Worm (Caenorhabditis elegans) whole organism, L3 larva: ENCODE results near the gene T01G5.7.

ENCODE experiments used
- ama-1 ChIP-seq: fragments of 150-350 bp; optimal IDR thresholded peaks from 2 replicates; lab custom pipeline; 2018
- ceh-16 ChIP-seq: sonication (generic microtip); optimal IDR thresholded peaks from 2 replicates; lab custom pipeline; 2017; ENCODE audit warnings: missing biosample characterization, missing genetic modification characterization
- fos-1 ChIP-seq: fragments of 150-350 bp; optimal IDR thresholded peaks from 2 replicates; lab custom pipeline; 2014; ENCODE audit warnings: missing biosample characterization, missing genetic modification characterization
- nhr-12 ChIP-seq: fragments of 150-350 bp; optimal IDR thresholded peaks from 2 replicates; lab custom pipeline; 2014; ENCODE audit warnings: missing biosample characterization, missing genetic modification characterization
- nhr-237 ChIP-seq: fragments of 150-350 bp; optimal IDR thresholded peaks from 2 replicates; lab custom pipeline; 2014; ENCODE audit warnings: missing biosample characterization, missing genetic modification characterization
- nhr-28 ChIP-seq: fragments of 150-350 bp; optimal IDR thresholded peaks from 2 replicates; lab custom pipeline; 2014; ENCODE audit warnings: missing biosample characterization, missing genetic modification characterization
- pha-4 ChIP-seq: fragments of 150-350 bp; optimal IDR thresholded peaks from 2 replicates; lab custom pipeline; 2014; ENCODE audit warnings: missing biosample characterization, missing genetic modification reagents, missing genetic modification characterization
- snpc-4 ChIP-seq: fragments of 150-350 bp; optimal IDR thresholded peaks from 2 replicates; lab custom pipeline; 2014; ENCODE audit warnings: missing biosample characterization, missing genetic modification characterization
- tbx-2 ChIP-seq: sonication (generic microtip); optimal IDR thresholded peaks from 2 replicates; lab custom pipeline; 2016; ENCODE audit warnings: mild to moderate bottlenecking, missing genetic modification characterization, missing compliant biosample characterization
- unc-62 ChIP-seq: fragments of 150-350 bp; sonication (generic microtip); optimal IDR thresholded peaks from 4 replicates; lab custom pipeline; 2014; ENCODE audit warnings: missing biosample characterization, missing genetic modification reagents, missing genetic modification characterization
- ztf-11 ChIP-seq: fragments of 150-350 bp; optimal IDR thresholded peaks from 2 replicates; lab custom pipeline; 2014; ENCODE audit warnings: missing biosample characterization, missing genetic modification characterization

- no peak for TF ChIP-seq ama-1
- no peak for TF ChIP-seq ceh-16 (tag; lab: Kevin White, UChicago)
- TF ChIP-seq pha-4 (tag; lab: Kevin White, UChicago): no peak
- TF ChIP-seq nhr-28 (tag; lab: Kevin White, UChicago): no peak
- no peak for TF ChIP-seq tbx-2 (tag; lab: Kevin White, UChicago)
- no peak for TF ChIP-seq unc-62
- TF ChIP-seq nhr-237 (tag; lab: Kevin White, UChicago): no peak
- no peak for TF ChIP-seq ztf-11
- TF ChIP-seq nhr-12 (tag; lab: Kevin White, UChicago): no peak
- no peak for TF ChIP-seq snpc-4 (tag; lab: Kevin White, UChicago)
- TF ChIP-seq fos-1 (tag; lab: Kevin White, UChicago): no peak
Measured at ce11 chrV:15127955-15128354, 16.2 kb downstream of the T01G5.7 start, which contains the start of gene srr-7.
